Fruit fly (Drosophila melanogaster) whole organism, prepupa: ENCODE data around the gene CG8927.

ENCODE experiments used
- Blimp-1 ChIP-seq: fragments of 200-800 bp; sonication (Bioruptor generic); optimal IDR thresholded peaks from 3 replicates; lab custom pipeline; 2017; ENCODE audit warnings: missing biosample characterization, missing genetic modification characterization, mild to moderate bottlenecking, moderate library complexity, missing genetic modification reagents
- CG10631 ChIP-seq: fragments of 200-800 bp; sonication (Bioruptor generic); optimal IDR thresholded peaks from 2 replicates; lab custom pipeline; 2016; ENCODE audit warnings: missing biosample characterization, missing genetic modification characterization
- CG10669 ChIP-seq: fragments of 200-800 bp; sonication (Bioruptor generic); optimal IDR thresholded peaks from 3 replicates; lab custom pipeline; 2018; ENCODE audit warnings: missing biosample characterization, mild to moderate bottlenecking, missing genetic modification characterization, moderate library complexity
- CG11294 ChIP-seq: fragments of 200-800 bp; sonication (Bioruptor generic); IDR thresholded peaks from 2 replicates; pipeline ENCODE4 v1.3.6; 2022; ENCODE audit warnings: missing biosample characterization, missing genetic modification characterization
- CG11762 ChIP-seq: fragments of 200-800 bp; sonication (Bioruptor generic); optimal IDR thresholded peaks from 3 replicates; lab custom pipeline; 2016; ENCODE audit warnings: missing biosample characterization, missing genetic modification characterization; ENCODE audit not compliant: insufficient read depth
- CG11902 ChIP-seq: fragments of 200-800 bp; sonication (Bioruptor generic); optimal IDR thresholded peaks from 3 replicates; lab custom pipeline; 2016; ENCODE audit warnings: missing biosample characterization, missing genetic modification characterization
- CG1621 ChIP-seq: fragments of 200-800 bp; sonication (Bioruptor generic); optimal IDR thresholded peaks from 3 replicates; lab custom pipeline; 2018; ENCODE audit warnings: missing biosample characterization, mild to moderate bottlenecking, missing genetic modification characterization
- CG31627 ChIP-seq: fragments of 200-800 bp; sonication (Bioruptor generic); optimal IDR thresholded peaks from 3 replicates; lab custom pipeline; 2016; ENCODE audit warnings: missing biosample characterization, missing genetic modification characterization
- CG32006 ChIP-seq: fragments of 200-800 bp; sonication (Bioruptor generic); optimal IDR thresholded peaks from 3 replicates; lab custom pipeline; 2017; ENCODE audit warnings: missing biosample characterization, mild to moderate bottlenecking, missing genetic modification characterization
- CG34406 ChIP-seq: fragments of 200-800 bp; sonication (Bioruptor generic); optimal IDR thresholded peaks from 3 replicates; lab custom pipeline; 2016; ENCODE audit warnings: missing biosample characterization, missing genetic modification characterization
- CG3919 ChIP-seq: fragments of 200-800 bp; sonication (Bioruptor generic); optimal IDR thresholded peaks from 3 replicates; lab custom pipeline; 2016; ENCODE audit warnings: missing biosample characterization, missing genetic modification characterization
- CG4318 ChIP-seq: fragments of 200-800 bp; sonication (Bioruptor generic); optimal IDR thresholded peaks from 3 replicates; lab custom pipeline; 2017; ENCODE audit warnings: missing biosample characterization, mild to moderate bottlenecking, missing genetic modification characterization
- CG6792 ChIP-seq: fragments of 200-800 bp; sonication (Bioruptor generic); optimal IDR thresholded peaks from 3 replicates; lab custom pipeline; 2016; ENCODE audit warnings: missing biosample characterization, missing genetic modification characterization
- CG6808 ChIP-seq: fragments of 200-800 bp; sonication (Bioruptor generic); optimal IDR thresholded peaks from 3 replicates; lab custom pipeline; 2017; ENCODE audit warnings: missing biosample characterization, missing genetic modification characterization, mild to moderate bottlenecking, moderate library complexity, missing genetic modification reagents
- CG6854 ChIP-seq: fragments of 200-800 bp; sonication (Bioruptor generic); optimal IDR thresholded peaks from 2 replicates; lab custom pipeline; 2017; ENCODE audit warnings: missing biosample characterization, mild to moderate bottlenecking, missing genetic modification characterization
- CG8632 ChIP-seq: fragments of 200-800 bp; sonication (Bioruptor generic); optimal IDR thresholded peaks from 3 replicates; lab custom pipeline; 2016; ENCODE audit warnings: missing biosample characterization, missing genetic modification characterization
- Eip75B ChIP-seq: fragments of 200-800 bp; sonication (Bioruptor generic); optimal IDR thresholded peaks from 3 replicates; lab custom pipeline; 2016; ENCODE audit warnings: missing biosample characterization, missing genetic modification characterization
- Eip78C ChIP-seq: fragments of 200-800 bp; sonication (Bioruptor generic); peaks from one replicate; lab custom pipeline; 2016; ENCODE audit warnings: missing biosample characterization, missing genetic modification characterization
- Eip93F ChIP-seq: fragments of 200-800 bp; sonication (Bioruptor generic); optimal IDR thresholded peaks from 2 replicates; lab custom pipeline; 2016; ENCODE audit warnings: missing biosample characterization, mild to moderate bottlenecking, missing genetic modification characterization
- Ets21C ChIP-seq: fragments of 200-800 bp; sonication (Bioruptor generic); optimal IDR thresholded peaks from 3 replicates; lab custom pipeline; 2016; ENCODE audit warnings: missing biosample characterization, missing genetic modification characterization
- Ets96B ChIP-seq: fragments of 200-800 bp; optimal IDR thresholded peaks from 2 replicates; lab custom pipeline; 2019; ENCODE audit warnings: missing biosample characterization, mild to moderate bottlenecking, missing genetic modification characterization, moderate library complexity
- Gug ChIP-seq: fragments of 200-800 bp; sonication (Bioruptor generic); IDR thresholded peaks from 2 replicates; pipeline ENCODE4 v1.3.6; 2022; ENCODE audit warnings: missing biosample characterization, missing genetic modification characterization
- Hr38 ChIP-seq: sonication (Bioruptor generic); optimal IDR thresholded peaks from 2 replicates; lab custom pipeline; 2016; ENCODE audit warnings: missing biosample characterization, missing genetic modification characterization
- Hr39 ChIP-seq: fragments of 200-800 bp; sonication (Bioruptor generic); optimal IDR thresholded peaks from 2 replicates; lab custom pipeline; 2016; ENCODE audit warnings: missing biosample characterization, missing genetic modification characterization
- Hr4 ChIP-seq: fragments of 200-800 bp; sonication (Bioruptor generic); optimal IDR thresholded peaks from 3 replicates; lab custom pipeline; 2016; ENCODE audit warnings: missing biosample characterization, missing genetic modification characterization
- Lpt ChIP-seq: fragments of 200-800 bp; sonication (Bioruptor generic); optimal IDR thresholded peaks from 3 replicates; lab custom pipeline; 2016; ENCODE audit warnings: missing biosample characterization, missing genetic modification characterization
- Met ChIP-seq: fragments of 200-800 bp; sonication (Bioruptor generic); optimal IDR thresholded peaks from 3 replicates; lab custom pipeline; 2016; ENCODE audit warnings: missing biosample characterization, missing genetic modification characterization
- OdsH ChIP-seq: fragments of 200-800 bp; sonication (Bioruptor generic); optimal IDR thresholded peaks from 3 replicates; lab custom pipeline; 2016; ENCODE audit warnings: missing biosample characterization, missing genetic modification characterization
- Smox ChIP-seq: fragments of 200-800 bp; sonication (Bioruptor generic); optimal IDR thresholded peaks from 3 replicates; lab custom pipeline; 2016; ENCODE audit warnings: missing biosample characterization, missing genetic modification characterization
- Sox102F ChIP-seq: fragments of 200-800 bp; sonication (Bioruptor generic); optimal IDR thresholded peaks from 2 replicates; lab custom pipeline; 2016; ENCODE audit warnings: missing biosample characterization, mild to moderate bottlenecking, missing genetic modification characterization
- Sox14 ChIP-seq: fragments of 200-800 bp; sonication (Bioruptor generic); optimal IDR thresholded peaks from 3 replicates; lab custom pipeline; 2016; ENCODE audit warnings: missing biosample characterization, missing genetic modification characterization
- Sox15 ChIP-seq: fragments of 200-800 bp; sonication (Bioruptor generic); optimal IDR thresholded peaks from 3 replicates; lab custom pipeline; 2016; ENCODE audit warnings: missing biosample characterization, missing genetic modification characterization
- achi ChIP-seq: fragments of 200-800 bp; sonication (Bioruptor generic); optimal IDR thresholded peaks from 3 replicates; lab custom pipeline; 2016; ENCODE audit warnings: missing biosample characterization, missing genetic modification characterization
- acj6 ChIP-seq: fragments of 200-800 bp; sonication (Bioruptor generic); optimal IDR thresholded peaks from 3 replicates; lab custom pipeline; 2016; ENCODE audit warnings: missing biosample characterization, missing genetic modification characterization
- cyc ChIP-seq: fragments of 200-800 bp; sonication (Bioruptor generic); optimal IDR thresholded peaks from 3 replicates; lab custom pipeline; 2016; ENCODE audit warnings: missing biosample characterization, missing genetic modification characterization
- dac ChIP-seq: fragments of 200-800 bp; sonication (Bioruptor generic); optimal IDR thresholded peaks from 2 replicates; lab custom pipeline; 2017; ENCODE audit warnings: missing biosample characterization, mild to moderate bottlenecking, missing genetic modification characterization
- dsx ChIP-seq: fragments of 200-800 bp; optimal IDR thresholded peaks from 3 replicates; lab custom pipeline; 2019; ENCODE audit warnings: missing biosample characterization, mild to moderate bottlenecking, missing genetic modification characterization, moderate library complexity; ENCODE audit not compliant: poor library complexity, severe bottlenecking
- esn ChIP-seq: fragments of 200-800 bp; sonication (Bioruptor generic); optimal IDR thresholded peaks from 2 replicates; lab custom pipeline; 2016; ENCODE audit warnings: missing biosample characterization, mild to moderate bottlenecking, missing genetic modification characterization, moderate library complexity
- fd59A ChIP-seq: fragments of 200-800 bp; sonication (Bioruptor generic); optimal IDR thresholded peaks from 2 replicates; lab custom pipeline; 2017; ENCODE audit warnings: missing biosample characterization, mild to moderate bottlenecking, missing genetic modification characterization, missing genetic modification reagents
- fd85E ChIP-seq: fragments of 200-800 bp; sonication (Bioruptor generic); optimal IDR thresholded peaks from 3 replicates; lab custom pipeline; 2016; ENCODE audit warnings: missing biosample characterization, missing genetic modification characterization
- fkh ChIP-seq: fragments of 200-800 bp; sonication (Bioruptor generic); optimal IDR thresholded peaks from 3 replicates; lab custom pipeline; 2017; ENCODE audit warnings: missing biosample characterization, mild to moderate bottlenecking, missing genetic modification characterization, moderate library complexity
- lz ChIP-seq: fragments of 200-800 bp; sonication (Bioruptor generic); optimal IDR thresholded peaks from 3 replicates; lab custom pipeline; 2016; ENCODE audit warnings: missing biosample characterization, missing genetic modification characterization
- net ChIP-seq: fragments of 200-800 bp; sonication (Bioruptor generic); optimal IDR thresholded peaks from 3 replicates; lab custom pipeline; 2016; ENCODE audit warnings: missing biosample characterization, missing genetic modification characterization
- salr ChIP-seq, 2 experiments: fragments of 200-800 bp; sonication (Bioruptor generic); optimal IDR thresholded peaks; 3 replicates each; lab custom pipeline; 2016 to 2018; ENCODE audit warnings: missing biosample characterization in 2 of 2, missing genetic modification characterization in 2 of 2, mild to moderate bottlenecking in 1 of 2
- ss ChIP-seq, 2 experiments: fragments of 200-800 bp; sonication (Bioruptor generic); optimal IDR thresholded peaks; 2 replicates in 1 of 2; 3 replicates in 1 of 2; lab custom pipeline; 2017 to 2018; ENCODE audit warnings: mild to moderate bottlenecking in 2 of 2, missing biosample characterization in 2 of 2, missing genetic modification characterization in 2 of 2, moderate library complexity in 1 of 2
- svp ChIP-seq: fragments of 200-800 bp; sonication (Bioruptor generic); peaks from one replicate; lab custom pipeline; 2016; ENCODE audit warnings: missing biosample characterization, missing genetic modification characterization
- topi ChIP-seq: fragments of 200-800 bp; sonication (Bioruptor generic); optimal IDR thresholded peaks from 3 replicates; lab custom pipeline; 2016; ENCODE audit warnings: missing biosample characterization, missing genetic modification characterization

Gene CG8927

DNA sequence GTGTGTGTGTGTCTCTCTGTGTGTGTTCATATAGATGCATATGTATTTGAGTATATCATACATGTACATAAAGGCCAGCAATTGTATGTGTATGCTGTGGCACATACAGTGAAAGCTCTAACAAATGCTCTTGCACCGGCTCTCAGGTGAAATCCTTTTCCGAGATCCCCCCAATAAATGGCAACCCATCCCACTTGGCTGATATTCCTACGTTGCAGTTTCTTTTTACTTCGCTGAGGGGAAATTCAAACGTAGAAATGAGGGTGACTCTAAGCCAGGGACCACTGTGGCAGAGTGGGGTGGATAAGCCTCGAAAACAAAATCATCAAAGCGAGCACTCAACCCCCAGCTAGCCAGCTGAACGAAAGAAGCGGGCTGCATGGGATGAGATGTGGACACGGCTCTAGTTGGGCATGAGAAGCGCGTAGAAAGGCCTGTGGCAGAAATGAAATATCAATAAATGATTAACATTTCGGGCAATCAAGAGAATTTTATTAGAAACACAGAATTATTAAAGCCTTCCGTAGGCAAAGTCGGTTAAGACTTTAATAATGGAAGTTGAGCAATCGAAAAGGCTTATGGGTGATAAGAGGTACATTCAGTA is 41.6 kb downstream of the CG8927 start (continued):
- TF ChIP-seq achi, result peak; percentile 94
- peak; percentile 97 for TF ChIP-seq lz (GFP tag; lab: Kevin White, UChicago)
- TF ChIP-seq Hr4 (GFP tag; lab: Kevin White, UChicago), result peak; percentile 99
- peak; percentile 96 for TF ChIP-seq Ets21C (GFP tag; lab: Kevin White, UChicago)
- peak; percentile 97 for TF ChIP-seq Ets96B (tag; lab: Kevin White, UChicago)
- TF ChIP-seq Hr39, result peak; percentile 98
- TF ChIP-seq Hr38 (GFP tag; lab: Kevin White, UChicago), result peak; percentile 98
- peak; percentile 96 for TF ChIP-seq topi (GFP tag; lab: Kevin White, UChicago)
- peak; percentile 98 for TF ChIP-seq Gug (GFP tag; lab: Robert Waterston, UW)

DNA sequence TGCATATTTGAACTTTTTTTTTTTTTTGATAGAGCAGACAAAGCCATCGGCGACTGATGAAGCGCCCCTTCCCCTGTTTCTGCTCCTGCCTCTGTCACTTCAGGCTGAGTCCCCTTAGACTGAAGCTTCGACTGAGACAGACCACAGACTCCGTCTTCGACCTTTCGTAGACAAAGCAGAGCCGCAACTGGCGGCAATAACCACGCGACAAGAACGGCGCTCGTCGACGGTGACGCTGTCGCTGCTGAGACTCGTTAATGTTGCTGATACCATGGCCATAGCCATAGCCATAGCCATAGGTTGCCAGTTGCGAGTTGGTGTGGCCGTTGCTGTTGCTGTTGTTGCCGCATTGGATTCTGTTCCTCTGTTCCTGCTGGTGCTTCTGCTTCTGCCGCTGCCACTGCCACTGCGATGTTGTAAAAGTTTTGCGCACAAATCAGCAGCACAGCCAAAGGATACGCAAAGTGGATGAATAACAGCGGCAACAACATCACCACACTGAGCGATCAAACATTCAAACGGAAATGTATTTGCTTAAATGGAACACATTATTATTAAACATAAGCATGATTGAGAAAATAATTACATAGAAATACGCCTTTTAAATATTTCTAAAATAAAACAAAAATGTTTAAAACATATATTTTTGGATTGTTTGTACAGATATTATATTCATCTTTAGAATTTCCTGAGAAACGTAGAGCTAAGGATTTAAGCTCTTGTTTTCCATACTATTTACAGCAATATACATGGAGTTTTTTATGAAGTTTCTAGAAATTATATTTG is 42.6 kb downstream of the CG8927 start:
- TF ChIP-seq cyc (peak; percentile 19), Sox15 (GFP tag; lab: Kevin White, UChicago) (no peak), CG10669 (GFP tag; lab: Kevin White, UChicago) (peak; percentile 79), Sox14 (GFP tag; lab: Kevin White, UChicago) (no peak), CG34406 (no peak), Ets96B (tag; lab: Kevin White, UChicago) (peak; percentile 92), CG6808 (peak; percentile 74), OdsH (GFP tag; lab: Kevin White, UChicago) (peak; percentile 70), CG11762 (GFP tag; lab: Kevin White, UChicago) (peak; percentile 82), Eip78C (GFP tag; lab: Kevin White, UChicago) (peak; percentile 90), CG6854 (GFP tag; lab: Kevin White, UChicago) (no peak), CG10631 (GFP tag; lab: Kevin White, UChicago) (peak; percentile 88), Hr38 (GFP tag; lab: Kevin White, UChicago) (no peak), net (GFP tag; lab: Kevin White, UChicago) (peak; percentile 65), esn (GFP tag; lab: Kevin White, UChicago) (peak; percentile 28), CG32006 (GFP tag; lab: Kevin White, UChicago) (peak; percentile 91), Ets21C (GFP tag; lab: Kevin White, UChicago) (no peak), fd59A (GFP tag; lab: Kevin White, UChicago) (no peak), fkh (GFP tag; lab: Kevin White, UChicago) (no peak), CG11294 (no peak), Met (peak; percentile 51), CG31627 (GFP tag; lab: Kevin White, UChicago) (peak; percentile 4), Hr39 (no peak), dac (peak; percentile 69), Smox (GFP tag; lab: Kevin White, UChicago) (peak; percentile 16), Eip93F (GFP tag; lab: Kevin White, UChicago) (no peak), ss (GFP tag; optimal IDR thresholded peaks at IDR 0.05; lab: Kevin White, UChicago) (peak; percentile 29 to 52), CG4318 (GFP tag; lab: Kevin White, UChicago) (peak; percentile 82), Lpt (peak; percentile 70), salr (GFP tag; optimal IDR thresholded peaks at IDR 0.05; lab: Kevin White, UChicago) (peak in 1 of 2 experiments; percentile 89), fd85E (GFP tag; lab: Kevin White, UChicago) (no peak), CG6792 (peak; percentile 38), CG1621 (tag; lab: Kevin White, UChicago) (peak; percentile 24), Blimp-1 (GFP tag; lab: Kevin White, UChicago) (no peak), acj6 (GFP tag; lab: Kevin White, UChicago) (peak; percentile 63), svp (GFP tag; lab: Kevin White, UChicago) (peak; percentile 74), dsx (peak; percentile 71), Eip75B (GFP tag; lab: Kevin White, UChicago) (peak; percentile 60), CG11902 (no peak), CG3919 (GFP tag; lab: Kevin White, UChicago) (peak; percentile 74), achi (peak; percentile 73), Sox102F (GFP tag; lab: Kevin White, UChicago) (no peak), CG8632 (peak; percentile 61)
